Worm (Caenorhabditis elegans) whole organism, midembryonic: ENCODE data around the gene pdhk-2.

Source experiments
- cog-1 ChIP-seq: sonication (generic microtip); optimal IDR thresholded peaks from 2 replicates; lab custom pipeline; 2016; ENCODE audit warnings: missing genetic modification characterization, missing compliant biosample characterization
- flt-1 ChIP-seq: fragments of 200-800 bp; sonication (Bioruptor generic); IDR thresholded peaks from 2 replicates; pipeline ENCODE4 v1.3.6; 2022; ENCODE audit warnings: missing genetic modification characterization, missing compliant biosample characterization
- klf-2 ChIP-seq: fragments of 200-800 bp; sonication (Bioruptor generic); conservative IDR thresholded peaks from 2 replicates; pipeline ENCODE4 v1.3.6; 2022; ENCODE audit warnings: missing genetic modification reagents, missing genetic modification characterization, missing compliant biosample characterization
- med-1 ChIP-seq: sonication (generic microtip); optimal IDR thresholded peaks from 2 replicates; lab custom pipeline; 2017; ENCODE audit warnings: missing genetic modification characterization, mild to moderate bottlenecking, missing compliant biosample characterization, antibody characterized with exemption, missing genetic modification reagents; ENCODE audit not compliant: insufficient read depth
- ref-1 ChIP-seq: fragments of 200-800 bp; sonication (Bioruptor generic); conservative IDR thresholded peaks from 2 replicates; pipeline ENCODE4 v1.3.6; 2022; ENCODE audit warnings: missing genetic modification reagents, missing genetic modification characterization, missing compliant biosample characterization
- tab-1 ChIP-seq: fragments of 200-800 bp; sonication (Bioruptor generic); IDR thresholded peaks from 2 replicates; pipeline ENCODE4 v1.3.6; 2022; ENCODE audit warnings: missing genetic modification characterization, missing compliant biosample characterization

ce11 chrIII:8771851-8772250, 30.6 kb upstream of the pdhk-2 start, which contains the start of gene K02D10.3:
- no peak for TF ChIP-seq med-1
- TF ChIP-seq ref-1 (GFP tag; lab: Robert Waterston, UW): no peak
- TF ChIP-seq klf-2 (GFP tag; lab: Robert Waterston, UW): no peak
- no peak for TF ChIP-seq flt-1 (GFP tag; lab: Robert Waterston, UW)
- TF ChIP-seq tab-1 (GFP tag; lab: Robert Waterston, UW): no peak
- TF ChIP-seq cog-1: no peak
